Worm (Caenorhabditis elegans) whole organism, mixed stage, embryonic: ENCODE results near the gene C38C5.1.

Experiments used
- M03D4.4 ChIP-seq: sonication (generic microtip); optimal IDR thresholded peaks from 2 replicates; lab custom pipeline; 2017; ENCODE audit warnings: mild to moderate bottlenecking, missing genetic modification characterization, missing compliant biosample characterization
- bed-3 ChIP-seq: fragments of 200-800 bp; sonication (Bioruptor generic); optimal IDR thresholded peaks from 3 replicates; lab custom pipeline; 2018; ENCODE audit warnings: mild to moderate bottlenecking, missing genetic modification characterization, moderate library complexity, missing compliant biosample characterization
- blmp-1 ChIP-seq: fragments of 150-350 bp; optimal IDR thresholded peaks from 2 replicates; lab custom pipeline; 2014; ENCODE audit warnings: missing biosample characterization, missing genetic modification characterization
- ceh-39 ChIP-seq: fragments of 150-350 bp; optimal IDR thresholded peaks from 2 replicates; lab custom pipeline; 2014; ENCODE audit warnings: missing biosample characterization, missing genetic modification characterization
- ceh-43 ChIP-seq: fragments of 200-800 bp; sonication (Bioruptor generic); optimal IDR thresholded peaks from 2 replicates; lab custom pipeline; 2018; ENCODE audit warnings: mild to moderate bottlenecking, missing genetic modification characterization, moderate library complexity, missing compliant biosample characterization
- ces-1 ChIP-seq: fragments of 150-350 bp; optimal IDR thresholded peaks from 2 replicates; lab custom pipeline; 2014; ENCODE audit warnings: missing biosample characterization, missing genetic modification reagents, missing genetic modification characterization
- cnd-1 ChIP-seq: fragments of 200-800 bp; sonication (Bioruptor generic); optimal IDR thresholded peaks from 2 replicates; lab custom pipeline; 2018; ENCODE audit warnings: mild to moderate bottlenecking, missing genetic modification characterization, missing compliant biosample characterization
- drap-1 ChIP-seq: fragments of 200-800 bp; sonication (Bioruptor generic); optimal IDR thresholded peaks from 3 replicates; lab custom pipeline; 2018; ENCODE audit warnings: mild to moderate bottlenecking, missing genetic modification characterization, missing compliant biosample characterization
- elt-1 ChIP-seq: sonication (generic microtip); optimal IDR thresholded peaks from 2 replicates; lab custom pipeline; 2017; ENCODE audit warnings: missing genetic modification characterization, mild to moderate bottlenecking, missing compliant biosample characterization, antibody characterized with exemption, moderate library complexity, borderline replicate concordance; ENCODE audit not compliant: insufficient read depth
- ham-2 ChIP-seq: fragments of 200-800 bp; sonication (Bioruptor generic); optimal IDR thresholded peaks from 2 replicates; lab custom pipeline; 2018; ENCODE audit warnings: mild to moderate bottlenecking, missing genetic modification characterization, missing compliant biosample characterization
- hlh-1 ChIP-seq: fragments of 150-350 bp; optimal IDR thresholded peaks from 2 replicates; lab custom pipeline; 2014; ENCODE audit warnings: missing biosample characterization, missing genetic modification reagents, missing genetic modification characterization
- lin-13 ChIP-seq: fragments of 150-350 bp; optimal IDR thresholded peaks from 2 replicates; lab custom pipeline; 2014; ENCODE audit warnings: missing biosample characterization, missing genetic modification characterization
- lin-32 ChIP-seq: fragments of 200-800 bp; sonication (Bioruptor generic); optimal IDR thresholded peaks from 2 replicates; lab custom pipeline; 2018; ENCODE audit warnings: mild to moderate bottlenecking, missing genetic modification characterization, missing compliant biosample characterization
- mab-5 ChIP-seq: fragments of 150-350 bp; optimal IDR thresholded peaks from 2 replicates; lab custom pipeline; 2014; ENCODE audit warnings: missing biosample characterization, missing genetic modification characterization
- mls-2 ChIP-seq: sonication (generic microtip); optimal IDR thresholded peaks from 2 replicates; lab custom pipeline; 2016; ENCODE audit warnings: mild to moderate bottlenecking, missing genetic modification characterization, moderate library complexity, missing compliant biosample characterization
- nhr-2 ChIP-seq: fragments of 150-350 bp; optimal IDR thresholded peaks from 2 replicates; lab custom pipeline; 2014; ENCODE audit warnings: missing biosample characterization, missing genetic modification characterization
- nhr-28 ChIP-seq: fragments of 150-350 bp; optimal IDR thresholded peaks from 2 replicates; lab custom pipeline; 2014; ENCODE audit warnings: missing biosample characterization, missing genetic modification characterization
- nhr-76 ChIP-seq: sonication (generic microtip); optimal IDR thresholded peaks from 2 replicates; lab custom pipeline; 2017; ENCODE audit warnings: missing biosample characterization, missing genetic modification characterization
- pha-4 ChIP-seq: fragments of 150-350 bp; optimal IDR thresholded peaks from 2 replicates; lab custom pipeline; 2018; ENCODE audit warnings: missing biosample characterization, missing genetic modification reagents, missing genetic modification characterization
- sem-2 ChIP-seq: fragments of 200-800 bp; sonication (Bioruptor generic); optimal IDR thresholded peaks from 2 replicates; lab custom pipeline; 2018; ENCODE audit warnings: mild to moderate bottlenecking, missing genetic modification characterization, missing compliant biosample characterization
- snpc-4 ChIP-seq: fragments of 150-350 bp; optimal IDR thresholded peaks from 2 replicates; lab custom pipeline; 2014; ENCODE audit warnings: missing biosample characterization, missing genetic modification characterization
- sptf-1 ChIP-seq: sonication (generic microtip); optimal IDR thresholded peaks from 2 replicates; lab custom pipeline; 2017; ENCODE audit warnings: mild to moderate bottlenecking, missing genetic modification characterization, moderate library complexity, missing compliant biosample characterization
- tbx-8 ChIP-seq: fragments of 200-800 bp; sonication (Bioruptor generic); optimal IDR thresholded peaks from 2 replicates; lab custom pipeline; 2018; ENCODE audit warnings: mild to moderate bottlenecking, missing genetic modification characterization, moderate library complexity, missing compliant biosample characterization
- unc-120 ChIP-seq: sonication (generic microtip); optimal IDR thresholded peaks from 2 replicates; lab custom pipeline; 2017; ENCODE audit warnings: missing genetic modification characterization, missing compliant biosample characterization; ENCODE audit not compliant: poor library complexity, severe bottlenecking
- unc-39 ChIP-seq: fragments of 150-350 bp; optimal IDR thresholded peaks from 2 replicates; lab custom pipeline; 2014; ENCODE audit warnings: missing biosample characterization, missing genetic modification characterization
- unc-62 ChIP-seq: fragments of 150-350 bp; optimal IDR thresholded peaks from 2 replicates; lab custom pipeline; 2014; ENCODE audit warnings: missing biosample characterization, missing genetic modification reagents, missing genetic modification characterization
- zip-8 ChIP-seq: fragments of 150-350 bp; optimal IDR thresholded peaks from 2 replicates; lab custom pipeline; 2014; ENCODE audit warnings: missing biosample characterization, missing genetic modification characterization
- ztf-11 ChIP-seq: fragments of 150-350 bp; optimal IDR thresholded peaks from 2 replicates; lab custom pipeline; 2014; ENCODE audit warnings: missing biosample characterization, missing genetic modification characterization

C38C5.1 gene

DNA sequence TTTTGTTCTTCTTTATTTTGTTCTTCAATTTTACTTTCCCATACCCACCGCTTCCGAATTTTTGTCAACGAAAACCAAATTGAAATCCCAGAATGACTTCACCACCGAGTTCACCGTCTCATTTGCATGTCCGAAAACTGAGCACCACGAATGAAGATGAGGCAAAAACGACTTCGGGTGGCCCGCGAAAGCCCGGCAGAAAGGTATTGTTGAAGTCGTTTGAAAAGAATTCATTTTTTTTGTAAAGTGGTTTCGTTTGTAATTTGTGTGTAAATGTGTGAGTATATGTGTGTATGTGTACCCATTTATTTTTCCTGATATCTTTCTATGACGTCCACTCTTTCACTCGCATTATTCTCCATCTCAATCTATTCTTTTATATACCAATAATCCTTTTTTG, at the start of gene C38C5.1:
TSS of gene C38C5.1 (plus strand) at position 90 of the 400 bp plus-strand sequence.
- TF ChIP-seq elt-1 (tag; lab: Kevin White, UChicago) (no peak), blmp-1 (no peak), mab-5 (tag; lab: Kevin White, UChicago) (no peak), nhr-2 (tag; lab: Kevin White, UChicago) (no peak)

ce11 chrX:5509114-5509877, 48.6 kb upstream of the C38C5.1 start:
- peak; percentile 63 for TF ChIP-seq hlh-1 (tag; lab: Kevin White, UChicago)
- TF ChIP-seq ceh-43 (GFP tag; lab: Kevin White, UChicago): no peak

ce11 chrX:5512227-5512626, 45.6 kb upstream of the C38C5.1 start, which contains the start of gene T23F2.3:
TSS of gene T23F2.3 (minus strand) at chrX:5512327.
- TF ChIP-seq blmp-1 (no peak), mls-2 (tag; lab: Kevin White, UChicago) (no peak), pha-4 (tag; lab: Kevin White, UChicago) (no peak), sem-2 (no peak), lin-13 (tag; lab: Kevin White, UChicago) (no peak), nhr-76 (tag; lab: Kevin White, UChicago) (no peak), nhr-28 (tag; lab: Kevin White, UChicago) (no peak), zip-8 (tag; lab: Kevin White, UChicago) (no peak), unc-120 (tag; lab: Kevin White, UChicago) (no peak), bed-3 (GFP tag; lab: Kevin White, UChicago) (no peak), nhr-2 (tag; lab: Kevin White, UChicago) (no peak), M03D4.4 (tag; lab: Kevin White, UChicago) (no peak), ztf-11 (tag; lab: Kevin White, UChicago) (no peak), cnd-1 (tag; lab: Kevin White, UChicago) (no peak)

- TF ChIP-seq sptf-1 (tag; lab: Kevin White, UChicago) (no peak), ces-1 (GFP tag; lab: Kevin White, UChicago) (peak; percentile 35)
These were observed 45.1 kb upstream of the C38C5.1 start for ce11 chrX:5512707-5513106.

DNA sequence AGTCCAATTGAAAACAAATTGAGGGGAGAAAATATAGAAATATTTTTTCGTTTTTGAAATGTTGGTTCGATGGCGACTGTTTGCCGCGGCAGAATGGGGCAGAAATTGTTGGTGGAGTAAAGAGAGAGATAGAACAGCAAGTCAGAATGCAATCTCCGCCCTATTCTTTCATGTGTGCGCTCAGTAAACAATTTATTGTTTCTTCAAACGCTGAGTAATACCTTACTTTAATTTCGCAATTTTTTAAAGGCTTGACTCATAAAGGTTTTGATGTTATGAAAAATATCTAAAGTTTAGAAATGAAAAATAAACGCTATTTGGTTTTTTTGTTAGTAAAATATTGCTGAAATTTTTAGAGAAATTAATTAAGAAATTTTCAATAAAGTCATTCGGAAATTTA, 43.5 kb upstream of the C38C5.1 start:
- TF ChIP-seq zip-8 (tag; lab: Kevin White, UChicago) (no peak), hlh-1 (tag; lab: Kevin White, UChicago) (no peak), ces-1 (GFP tag; lab: Kevin White, UChicago) (peak; percentile 31)

DNA sequence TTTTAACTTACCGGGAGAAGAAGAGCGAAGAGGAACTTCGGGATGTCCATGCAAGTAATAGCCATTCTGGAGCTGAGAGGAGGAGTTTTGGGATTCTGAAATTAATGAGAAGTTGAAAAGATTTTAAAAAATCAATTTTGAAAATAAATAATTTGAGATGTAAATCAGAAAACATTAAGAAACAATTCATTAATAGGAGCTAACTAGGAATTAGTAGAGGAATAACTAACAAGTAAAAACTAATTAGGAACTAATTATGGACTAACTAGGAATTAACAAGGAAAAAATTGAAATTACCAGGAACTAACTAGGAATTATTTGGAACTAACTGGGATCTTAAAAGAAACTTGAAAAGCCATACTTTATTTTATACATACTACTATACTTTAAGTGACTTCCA, 42.9 kb upstream of the C38C5.1 start, which contains the start of gene T23F2.4:
TSS of gene T23F2.4 (minus strand) at position 101 of the 400 bp plus-strand sequence.
- no peak for TF ChIP-seq cnd-1 (tag; lab: Kevin White, UChicago)
- no peak for TF ChIP-seq bed-3 (GFP tag; lab: Kevin White, UChicago)
- TF ChIP-seq pha-4 (tag; lab: Kevin White, UChicago): no peak
- no peak for TF ChIP-seq zip-8 (tag; lab: Kevin White, UChicago)
- TF ChIP-seq hlh-1 (tag; lab: Kevin White, UChicago): no peak
- no peak for TF ChIP-seq ztf-11 (tag; lab: Kevin White, UChicago)
- no peak for TF ChIP-seq nhr-2 (tag; lab: Kevin White, UChicago)
- no peak for TF ChIP-seq drap-1
- TF ChIP-seq snpc-4 (tag; lab: Kevin White, UChicago): no peak

DNA sequence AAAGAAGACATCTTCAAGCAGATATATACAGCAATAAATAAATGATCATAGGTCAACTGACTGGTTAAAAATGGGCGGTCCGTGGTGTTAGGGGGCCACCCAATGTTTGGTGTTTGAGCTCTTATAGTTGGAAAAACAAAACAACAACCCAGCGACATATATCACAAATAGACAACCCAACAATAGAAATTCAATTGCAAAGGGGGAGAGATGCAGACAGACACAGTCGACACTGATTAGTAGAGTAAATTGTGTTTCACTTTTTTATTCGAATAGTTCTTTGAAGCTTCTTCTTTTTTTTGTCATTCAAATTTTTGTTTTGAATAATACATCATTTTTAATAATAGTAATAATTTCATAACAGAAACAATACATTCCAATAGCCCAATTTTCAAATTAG, 42.4 kb upstream of the C38C5.1 start:
- TF ChIP-seq tbx-8 (GFP tag; lab: Kevin White, UChicago) (no peak), ces-1 (GFP tag; lab: Kevin White, UChicago) (peak; percentile 92)

ce11 chrX:5516365-5516764, 41.5 kb upstream of the C38C5.1 start:
- TF ChIP-seq unc-62 (GFP tag; lab: Kevin White, UChicago) (no peak), mab-5 (tag; lab: Kevin White, UChicago) (no peak), snpc-4 (tag; lab: Kevin White, UChicago) (no peak), ceh-39 (tag; lab: Kevin White, UChicago) (no peak), ces-1 (GFP tag; lab: Kevin White, UChicago) (no peak), lin-32 (GFP tag; lab: Kevin White, UChicago) (no peak), ham-2 (no peak), bed-3 (GFP tag; lab: Kevin White, UChicago) (no peak), unc-39 (tag; lab: Kevin White, UChicago) (no peak), mls-2 (tag; lab: Kevin White, UChicago) (no peak), ceh-43 (GFP tag; lab: Kevin White, UChicago) (no peak)
